Worm (Caenorhabditis elegans) whole organism, young adult: ENCODE measurements around the gene F59B8.1.

Experiments used
- B0019.2 ChIP-seq: fragments of 200-800 bp; sonication (Bioruptor generic); conservative IDR thresholded peaks from 2 replicates; pipeline ENCODE4 v1.3.6; 2022; ENCODE audit warnings: missing genetic modification reagents, missing genetic modification characterization, missing compliant biosample characterization
- B0261.1 ChIP-seq: sonication (generic microtip); optimal IDR thresholded peaks from 2 replicates; lab custom pipeline; 2016; ENCODE audit warnings: mild to moderate bottlenecking, missing genetic modification characterization, moderate library complexity, missing compliant biosample characterization
- F33H1.4 ChIP-seq: fragments of 200-800 bp; sonication (Bioruptor generic); IDR thresholded peaks from 2 replicates; pipeline ENCODE4 v1.3.6; 2022; ENCODE audit warnings: missing genetic modification reagents, missing genetic modification characterization, missing compliant biosample characterization
- F37B4.10 ChIP-seq: fragments of 200-800 bp; sonication (Bioruptor generic); IDR thresholded peaks from 2 replicates; pipeline ENCODE4 v1.3.6; 2022; ENCODE audit warnings: missing genetic modification characterization, missing compliant biosample characterization
- F52B5.7 ChIP-seq: sonication (generic microtip); optimal IDR thresholded peaks from 2 replicates; lab custom pipeline; 2016; ENCODE audit warnings: mild to moderate bottlenecking, missing genetic modification characterization, missing compliant biosample characterization
- Y53G8AR.9 ChIP-seq: fragments of 200-800 bp; sonication (Bioruptor generic); conservative IDR thresholded peaks from 2 replicates; pipeline ENCODE4 v1.3.6; 2022; ENCODE audit warnings: missing genetic modification reagents, missing genetic modification characterization, missing compliant biosample characterization
- Y56A3A.18 ChIP-seq: fragments of 200-800 bp; sonication (Bioruptor generic); IDR thresholded peaks from 2 replicates; pipeline ENCODE4 v1.3.6; 2022; ENCODE audit warnings: missing genetic modification reagents, missing genetic modification characterization, missing compliant biosample characterization
- Y67H2A.10 ChIP-seq: fragments of 200-800 bp; sonication (Bioruptor generic); conservative IDR thresholded peaks from 2 replicates; pipeline ENCODE4 v1.3.6; 2022; ENCODE audit warnings: missing genetic modification reagents, missing genetic modification characterization, missing compliant biosample characterization
- aptf-3 ChIP-seq: fragments of 200-800 bp; sonication (Bioruptor generic); IDR thresholded peaks from 2 replicates; pipeline ENCODE4 v1.3.6; 2022; ENCODE audit warnings: missing genetic modification characterization, missing compliant biosample characterization
- attf-6 ChIP-seq: fragments of 200-800 bp; sonication (Bioruptor generic); IDR thresholded peaks from 2 replicates; pipeline ENCODE4 v1.3.6; 2022; ENCODE audit warnings: missing genetic modification reagents, missing genetic modification characterization, missing compliant biosample characterization
- ceh-40 ChIP-seq: fragments of 200-800 bp; sonication (Bioruptor generic); IDR thresholded peaks from 2 replicates; pipeline ENCODE4 v1.3.6; 2022; ENCODE audit warnings: missing genetic modification characterization, missing compliant biosample characterization
- dox-1 ChIP-seq: fragments of 200-800 bp; sonication (Bioruptor generic); IDR thresholded peaks from 2 replicates; pipeline ENCODE4 v1.3.6; 2022; ENCODE audit warnings: missing genetic modification reagents, missing genetic modification characterization, missing compliant biosample characterization
- dpl-1 ChIP-seq: fragments of 150-350 bp; optimal IDR thresholded peaks from 2 replicates; lab custom pipeline; 2014; ENCODE audit warnings: missing biosample characterization, missing genetic modification reagents, missing genetic modification characterization
- egl-18 ChIP-seq: fragments of 200-800 bp; sonication (Bioruptor generic); IDR thresholded peaks from 2 replicates; pipeline ENCODE4 v1.3.6; 2022; ENCODE audit warnings: missing genetic modification reagents, missing genetic modification characterization, missing compliant biosample characterization
- egrh-3 ChIP-seq: fragments of 200-800 bp; sonication (Bioruptor generic); IDR thresholded peaks from 2 replicates; pipeline ENCODE4 v1.3.6; 2022; ENCODE audit warnings: missing genetic modification reagents, missing genetic modification characterization, missing compliant biosample characterization
- fkh-3 ChIP-seq: sonication (generic microtip); optimal IDR thresholded peaks from 2 replicates; lab custom pipeline; 2016; ENCODE audit warnings: mild to moderate bottlenecking, missing genetic modification characterization, missing compliant biosample characterization
- lag-1 ChIP-seq: fragments of 200-800 bp; sonication (Bioruptor generic); IDR thresholded peaks from 2 replicates; pipeline ENCODE4 v1.3.6; 2022; ENCODE audit warnings: missing genetic modification reagents, missing genetic modification characterization, missing compliant biosample characterization
- let-526 ChIP-seq: fragments of 200-800 bp; sonication (Bioruptor generic); IDR thresholded peaks from 2 replicates; pipeline ENCODE4 v1.3.6; 2022; ENCODE audit warnings: missing genetic modification reagents, missing genetic modification characterization, missing compliant biosample characterization
- let-607 ChIP-seq, 2 experiments: fragments of 200-800 bp in 1 of 2; sonication (Bioruptor generic) in 1 of 2; sonication (generic microtip) in 1 of 2; optimal IDR thresholded peaks; 2 replicates each; lab custom pipeline; 2016 to 2018; ENCODE audit warnings: mild to moderate bottlenecking in 2 of 2, missing compliant biosample characterization in 2 of 2, missing genetic modification characterization in 2 of 2, moderate library complexity in 2 of 2, missing genotype in 1 of 2
- lin-35 ChIP-seq, 3 experiments: fragments of 150-350 bp in 2 of 3; sonication (generic microtip) in 1 of 3; optimal IDR thresholded peaks; 2 replicates each; lab custom pipeline; 2014 to 2018; ENCODE audit warnings: missing biosample characterization in 3 of 3, missing genetic modification characterization in 3 of 3, missing genetic modification reagents in 3 of 3
- lin-54 ChIP-seq: fragments of 200-800 bp; sonication (Bioruptor generic); optimal IDR thresholded peaks from 2 replicates; lab custom pipeline; 2018; ENCODE audit warnings: mild to moderate bottlenecking, missing genetic modification characterization, missing compliant biosample characterization
- lsl-1 ChIP-seq: fragments of 200-800 bp; sonication (Bioruptor generic); optimal IDR thresholded peaks from 2 replicates; lab custom pipeline; 2018; ENCODE audit warnings: mild to moderate bottlenecking, missing genetic modification characterization, moderate library complexity, missing compliant biosample characterization
- lsy-27 ChIP-seq: sonication (generic microtip); optimal IDR thresholded peaks from 2 replicates; lab custom pipeline; 2017; ENCODE audit warnings: missing genetic modification characterization, mild to moderate bottlenecking, missing compliant biosample characterization, antibody characterized with exemption, missing genotype, borderline replicate concordance; ENCODE audit not compliant: insufficient read depth
- madf-8 ChIP-seq: fragments of 200-800 bp; sonication (Bioruptor generic); conservative IDR thresholded peaks from 2 replicates; pipeline ENCODE4 v1.3.6; 2022; ENCODE audit warnings: missing genetic modification reagents, missing genetic modification characterization, missing compliant biosample characterization
- mcd-1 ChIP-seq: fragments of 200-800 bp; sonication (Bioruptor generic); IDR thresholded peaks from 2 replicates; pipeline ENCODE4 v1.3.6; 2022; ENCODE audit warnings: missing genetic modification reagents, missing genetic modification characterization, missing compliant biosample characterization
- mes-4 ChIP-seq: sonication (generic microtip); optimal IDR thresholded peaks from 2 replicates; lab custom pipeline; 2016; ENCODE audit warnings: missing genotype, missing genetic modification characterization, missing compliant biosample characterization
- nhr-120 ChIP-seq: fragments of 200-800 bp; sonication (Bioruptor generic); IDR thresholded peaks from 2 replicates; pipeline ENCODE4 v1.3.6; 2022; ENCODE audit warnings: missing genetic modification characterization, missing compliant biosample characterization
- pbrm-1 ChIP-seq: fragments of 200-800 bp; sonication (Bioruptor generic); IDR thresholded peaks from 2 replicates; pipeline ENCODE4 v1.3.6; 2022; ENCODE audit warnings: missing genetic modification reagents, missing genetic modification characterization, missing compliant biosample characterization
- pha-4 ChIP-seq: fragments of 150-350 bp; sonication (generic microtip); optimal IDR thresholded peaks from 2 replicates; lab custom pipeline; 2014; ENCODE audit warnings: missing biosample characterization, missing genetic modification reagents, missing genetic modification characterization
- rec-8 ChIP-seq, 2 experiments: sonication (generic microtip); optimal IDR thresholded peaks; 2 replicates each; lab custom pipeline; 2016; ENCODE audit warnings: mild to moderate bottlenecking in 2 of 2, missing genetic modification characterization in 2 of 2, missing genetic modification reagents in 2 of 2, missing genotype in 2 of 2, missing biosample characterization in 1 of 2, missing compliant biosample characterization in 1 of 2, moderate library complexity in 1 of 2
- snpc-1.1 ChIP-seq: sonication (generic microtip); optimal IDR thresholded peaks from 2 replicates; lab custom pipeline; 2017; ENCODE audit warnings: missing genetic modification characterization, mild to moderate bottlenecking, missing compliant biosample characterization, antibody characterized with exemption, moderate library complexity, missing genotype, missing genetic modification reagents; ENCODE audit not compliant: insufficient read depth
- sptf-2 ChIP-seq: fragments of 200-800 bp; sonication (Bioruptor generic); optimal IDR thresholded peaks from 2 replicates; lab custom pipeline; 2018; ENCODE audit warnings: mild to moderate bottlenecking, missing genetic modification characterization, missing compliant biosample characterization
- tbx-9 ChIP-seq: sonication (generic microtip); optimal IDR thresholded peaks from 2 replicates; lab custom pipeline; 2016; ENCODE audit warnings: borderline replicate concordance, missing genetic modification characterization, inconsistent platforms, missing compliant biosample characterization
- ztf-18 ChIP-seq: sonication (generic microtip); optimal IDR thresholded peaks from 2 replicates; lab custom pipeline; 2016; ENCODE audit warnings: missing genotype, mild to moderate bottlenecking, missing genetic modification characterization, missing compliant biosample characterization
- ztf-22 ChIP-seq: fragments of 200-800 bp; sonication (Bioruptor generic); optimal IDR thresholded peaks from 2 replicates; lab custom pipeline; 2018; ENCODE audit warnings: mild to moderate bottlenecking, missing genetic modification characterization, moderate library complexity, missing compliant biosample characterization
- ztf-25 ChIP-seq: fragments of 200-800 bp; sonication (Bioruptor generic); IDR thresholded peaks from 2 replicates; pipeline ENCODE4 v1.3.6; 2022; ENCODE audit warnings: missing genetic modification reagents, missing genetic modification characterization, missing compliant biosample characterization
- ztf-3 ChIP-seq: fragments of 200-800 bp; sonication (Bioruptor generic); optimal IDR thresholded peaks from 2 replicates; lab custom pipeline; 2018; ENCODE audit warnings: mild to moderate bottlenecking, missing genetic modification characterization, missing compliant biosample characterization

Gene F59B8.1

DNA sequence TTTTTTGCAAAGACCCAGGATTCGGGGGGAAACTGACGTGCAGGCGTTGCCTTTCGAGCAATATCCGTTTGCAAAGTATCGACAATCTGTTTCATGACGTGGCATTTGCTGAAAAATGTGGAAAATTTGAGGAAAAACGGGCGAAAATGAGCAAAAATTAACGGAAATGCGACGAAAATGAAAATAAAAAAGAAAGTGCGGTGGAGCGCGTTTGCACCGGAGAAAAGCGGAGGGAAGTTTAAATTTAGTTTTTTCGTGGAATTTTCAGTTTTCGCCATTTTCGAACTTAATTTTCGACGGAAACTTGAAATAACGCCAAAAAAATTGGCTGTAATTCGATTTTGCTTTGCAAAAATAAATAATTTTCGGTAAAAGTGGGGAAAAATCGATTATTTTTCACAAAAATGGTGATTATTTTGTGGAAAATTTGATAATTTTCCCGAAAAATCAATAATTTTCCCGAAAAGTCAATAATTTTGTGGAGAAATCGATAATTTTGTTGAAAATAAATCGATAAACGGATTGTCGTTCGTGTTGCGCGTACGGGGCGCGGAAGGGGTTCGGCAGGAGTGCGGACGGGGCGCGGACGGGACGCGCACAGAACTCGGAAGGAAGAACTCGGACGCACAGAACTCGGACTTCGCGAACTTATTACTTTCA is 24.2 kb upstream of the F59B8.1 start (continued):
- no peak for TF ChIP-seq lsy-27 (tag; lab: Kevin White, UChicago)
- no peak for TF ChIP-seq mes-4 (tag; lab: Kevin White, UChicago)
- TF ChIP-seq mcd-1 (GFP tag; lab: Robert Waterston, UW) = peak; percentile 96
- TF ChIP-seq tbx-9 (tag; lab: Kevin White, UChicago) = no peak
- no peak for TF ChIP-seq sptf-2
- TF ChIP-seq Y56A3A.18 (GFP tag; lab: Robert Waterston, UW) = 0 out of 2 replicates have a peak, but pooled peaks have one; percentile 19
- TF ChIP-seq ztf-22 (GFP tag; lab: Kevin White, UChicago) = no peak
- no peak for TF ChIP-seq attf-6 (GFP tag; lab: Robert Waterston, UW)
- TF ChIP-seq ztf-18 (tag; lab: Kevin White, UChicago) = no peak
- no peak for TF ChIP-seq B0019.2 (GFP tag; lab: Robert Waterston, UW)
- no peak for TF ChIP-seq Y53G8AR.9 (GFP tag; lab: Robert Waterston, UW)
- peak in 1 of 3 experiments; percentile 64 for TF ChIP-seq lin-35 (GFP tag; optimal IDR thresholded peaks at IDR 0.05; lab: Kevin White, UChicago)

DNA sequence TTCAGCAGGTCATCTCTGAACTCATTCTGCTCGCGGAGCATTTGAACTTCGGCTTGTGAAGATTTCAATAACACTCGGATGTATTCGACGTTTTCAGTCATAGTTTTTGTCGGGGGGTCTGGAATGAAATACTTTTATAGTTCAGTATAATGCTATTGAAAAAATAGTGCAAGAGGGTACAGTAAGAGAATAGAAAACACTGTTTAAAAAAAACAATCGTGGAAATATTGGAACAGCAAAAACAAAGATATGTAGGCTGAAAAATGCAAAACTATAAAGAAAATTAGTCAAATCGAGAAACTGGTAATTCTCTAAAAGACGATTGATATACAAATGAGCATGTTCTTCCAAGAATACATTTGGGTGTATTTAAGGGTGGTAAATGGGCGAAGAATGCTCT is 20.1 kb upstream of the F59B8.1 start, which contains the start of gene F56D5.5:
TSS of gene F56D5.5 (minus strand) at position 101 of the 400 bp plus-strand sequence.
- no peak for TF ChIP-seq madf-8 (GFP tag; lab: Robert Waterston, UW)
- no peak for TF ChIP-seq snpc-1.1
- no peak for TF ChIP-seq aptf-3
- no peak for TF ChIP-seq ztf-3
- no peak for TF ChIP-seq pha-4 (tag; lab: Kevin White, UChicago)
- no peak for TF ChIP-seq pbrm-1
- no peak for TF ChIP-seq let-607 (tag; optimal IDR thresholded peaks at IDR 0.05; lab: Kevin White, UChicago)
- TF ChIP-seq rec-8 (tag; optimal IDR thresholded peaks at IDR 0.05; lab: Kevin White, UChicago) = no peak
- no peak for TF ChIP-seq nhr-120 (GFP tag; lab: Robert Waterston, UW)
- no peak for TF ChIP-seq dox-1 (GFP tag; lab: Robert Waterston, UW)
- TF ChIP-seq lag-1 (GFP tag; lab: Robert Waterston, UW) = no peak

DNA sequence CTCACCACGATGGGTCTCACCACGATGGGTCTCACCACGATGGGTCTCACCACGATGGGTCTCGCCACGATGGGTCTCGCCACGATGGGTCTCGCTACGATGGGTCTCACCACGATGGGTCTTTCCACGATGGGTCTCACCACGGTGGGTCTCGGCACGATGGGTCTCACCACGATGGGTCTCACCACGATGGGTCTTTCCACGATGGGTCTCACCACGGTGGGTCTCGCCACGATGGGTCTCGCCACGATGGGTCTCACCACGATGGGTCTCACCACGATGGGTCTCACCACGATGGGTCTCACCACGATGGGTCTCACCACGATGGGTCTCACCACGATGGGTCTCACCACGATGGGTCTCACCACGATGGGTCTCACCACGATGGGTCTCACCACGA is 17.3 kb upstream of the F59B8.1 start:
- TF ChIP-seq egrh-3 (GFP tag; lab: Robert Waterston, UW) = peak; percentile 58; the same call in 1 of the 2 replicates
- TF ChIP-seq F33H1.4 (GFP tag; lab: Robert Waterston, UW) = peak; percentile 64

DNA sequence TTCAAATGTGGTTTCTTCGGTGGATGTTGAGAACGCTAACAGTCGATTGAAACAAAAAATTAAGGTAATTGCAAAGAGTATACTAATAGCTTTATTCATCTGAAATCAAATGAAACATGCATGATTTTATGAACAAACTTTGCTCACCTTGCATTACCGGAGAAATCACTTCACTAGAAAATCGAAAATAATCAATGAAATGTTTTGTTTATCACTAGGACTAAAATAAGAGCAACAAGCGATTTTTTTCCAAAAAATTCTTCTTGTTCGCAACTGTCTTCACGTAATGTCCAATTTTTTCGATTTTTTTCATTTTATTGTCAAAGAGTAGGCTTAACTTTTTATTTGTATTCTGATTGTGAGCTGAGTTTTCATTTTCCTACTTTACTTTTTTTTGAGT is 5.7 kb upstream of the F59B8.1 start, which contains the start of gene F56D5.9:
TSS of gene F56D5.9 (minus strand) at position 101 of the 400 bp plus-strand sequence.
- TF ChIP-seq F37B4.10 (GFP tag; lab: Robert Waterston, UW) (no peak), lag-1 (GFP tag; lab: Robert Waterston, UW) (no peak)

DNA sequence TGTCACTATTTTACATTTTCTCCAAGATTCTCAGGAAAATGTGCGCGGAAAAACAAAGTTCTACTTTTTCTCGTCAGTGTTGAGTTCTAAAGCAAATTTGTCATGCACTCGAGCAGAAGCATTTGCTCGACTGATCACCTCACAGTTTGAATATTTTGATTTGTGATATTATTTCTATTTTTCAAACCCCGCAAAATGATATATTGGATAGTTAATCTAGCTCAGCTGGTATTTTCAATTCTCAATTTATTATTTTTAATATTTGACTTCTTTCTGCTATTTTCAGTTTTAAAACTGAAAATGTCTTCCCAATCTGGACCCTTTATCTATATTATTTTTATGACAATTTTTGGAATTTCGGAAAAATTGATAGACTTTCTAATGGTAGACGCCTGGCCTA is 5.0 kb upstream of the F59B8.1 start, which contains the start of gene srxa-2:
TSS of gene srxa-2 (plus strand) at position 301 of the 400 bp plus-strand sequence.
- no peak for TF ChIP-seq mes-4 (tag; lab: Kevin White, UChicago)
- no peak for TF ChIP-seq Y53G8AR.9 (GFP tag; lab: Robert Waterston, UW)
- no peak for TF ChIP-seq madf-8 (GFP tag; lab: Robert Waterston, UW)
- TF ChIP-seq ceh-40 = no peak
- no peak for TF ChIP-seq dpl-1
- no peak for TF ChIP-seq lin-54 (GFP tag; lab: Kevin White, UChicago)
- TF ChIP-seq fkh-3 (tag; lab: Kevin White, UChicago) = no peak
- TF ChIP-seq ztf-25 (GFP tag; lab: Robert Waterston, UW) = no peak
- no peak for TF ChIP-seq F52B5.7 (tag; lab: Kevin White, UChicago)
- no peak for TF ChIP-seq let-526 (GFP tag; lab: Robert Waterston, UW)
- no peak for TF ChIP-seq snpc-1.1
- TF ChIP-seq Y67H2A.10 (GFP tag; lab: Robert Waterston, UW) = no peak
- no peak for TF ChIP-seq lsl-1
- no peak for TF ChIP-seq attf-6 (GFP tag; lab: Robert Waterston, UW)
- no peak for TF ChIP-seq egl-18
- TF ChIP-seq nhr-120 (GFP tag; lab: Robert Waterston, UW) = no peak
- no peak for TF ChIP-seq B0261.1
